Worm (Caenorhabditis elegans) whole organism, late embryonic: ENCODE measurements around the gene rpl-10.

Source experiments
- C08G9.2 ChIP-seq: sonication (generic microtip); optimal IDR thresholded peaks from 2 replicates; lab custom pipeline; 2016; ENCODE audit warnings: mild to moderate bottlenecking, missing genetic modification characterization, moderate library complexity, missing compliant biosample characterization
- C38D4.7 ChIP-seq: fragments of 200-800 bp; sonication (Bioruptor generic); optimal IDR thresholded peaks from 2 replicates; lab custom pipeline; 2018; ENCODE audit warnings: mild to moderate bottlenecking, missing genetic modification characterization, moderate library complexity, missing compliant biosample characterization
- K02D7.2 ChIP-seq: sonication (generic microtip); optimal IDR thresholded peaks from 2 replicates; lab custom pipeline; 2017; ENCODE audit warnings: mild to moderate bottlenecking, missing genetic modification characterization, missing compliant biosample characterization
- T23F11.4 ChIP-seq: fragments of 200-800 bp; sonication (Bioruptor generic); optimal IDR thresholded peaks from 2 replicates; lab custom pipeline; 2018; ENCODE audit warnings: mild to moderate bottlenecking, missing genetic modification characterization, missing compliant biosample characterization
- Y22D7AL.16 ChIP-seq: sonication (generic microtip); optimal IDR thresholded peaks from 2 replicates; lab custom pipeline; 2016; ENCODE audit warnings: missing genetic modification characterization, missing compliant biosample characterization
- ahr-1 ChIP-seq: sonication (generic microtip); optimal IDR thresholded peaks from 2 replicates; lab custom pipeline; 2016; ENCODE audit warnings: missing genetic modification characterization, missing compliant biosample characterization
- ceh-14 ChIP-seq: sonication (generic microtip); optimal IDR thresholded peaks from 2 replicates; lab custom pipeline; 2016; ENCODE audit warnings: missing genotype, missing genetic modification characterization, missing compliant biosample characterization
- ceh-18 ChIP-seq: sonication (generic microtip); optimal IDR thresholded peaks from 2 replicates; lab custom pipeline; 2016; ENCODE audit warnings: missing genetic modification characterization, missing compliant biosample characterization
- ceh-19 ChIP-seq: fragments of 200-800 bp; sonication (Bioruptor generic); optimal IDR thresholded peaks from 2 replicates; lab custom pipeline; 2018; ENCODE audit warnings: mild to moderate bottlenecking, missing genetic modification characterization, missing compliant biosample characterization
- ceh-2 ChIP-seq: sonication (generic microtip); optimal IDR thresholded peaks from 2 replicates; lab custom pipeline; 2016; ENCODE audit warnings: missing genotype, missing genetic modification characterization, missing compliant biosample characterization
- ceh-22 ChIP-seq: sonication (generic microtip); optimal IDR thresholded peaks from 2 replicates; lab custom pipeline; 2017; ENCODE audit warnings: missing biosample characterization, missing genetic modification characterization
- ceh-24 ChIP-seq: sonication (generic microtip); optimal IDR thresholded peaks from 2 replicates; lab custom pipeline; 2016; ENCODE audit warnings: mild to moderate bottlenecking, missing genetic modification characterization, missing compliant biosample characterization
- ceh-30 ChIP-seq: fragments of 150-350 bp; optimal IDR thresholded peaks from 2 replicates; lab custom pipeline; 2014; ENCODE audit warnings: missing biosample characterization, missing genetic modification characterization
- ceh-31 ChIP-seq: sonication (generic microtip); optimal IDR thresholded peaks from 2 replicates; lab custom pipeline; 2016; ENCODE audit warnings: missing genetic modification characterization, missing compliant biosample characterization
- ceh-45 ChIP-seq: fragments of 200-800 bp; sonication (Bioruptor generic); IDR thresholded peaks from 2 replicates; pipeline ENCODE4 v1.3.6; 2022; ENCODE audit warnings: missing genetic modification reagents, missing genetic modification characterization, missing compliant biosample characterization
- ceh-6 ChIP-seq: fragments of 200-800 bp; sonication (Bioruptor generic); optimal IDR thresholded peaks from 2 replicates; lab custom pipeline; 2018; ENCODE audit warnings: mild to moderate bottlenecking, missing genetic modification characterization, missing compliant biosample characterization
- ceh-9 ChIP-seq: sonication (generic microtip); optimal IDR thresholded peaks from 2 replicates; lab custom pipeline; 2016; ENCODE audit warnings: mild to moderate bottlenecking, missing genetic modification characterization, inconsistent platforms, missing compliant biosample characterization
- dmd-4 ChIP-seq: sonication (generic microtip); optimal IDR thresholded peaks from 2 replicates; lab custom pipeline; 2016; ENCODE audit warnings: borderline replicate concordance, missing genetic modification characterization, missing compliant biosample characterization
- elt-4 ChIP-seq: sonication (generic microtip); optimal IDR thresholded peaks from 2 replicates; lab custom pipeline; 2016; ENCODE audit warnings: missing genetic modification characterization, missing compliant biosample characterization
- ets-4 ChIP-seq: sonication (generic microtip); optimal IDR thresholded peaks from 2 replicates; lab custom pipeline; 2016; ENCODE audit warnings: missing genetic modification characterization, missing compliant biosample characterization
- eyg-1 ChIP-seq: sonication (generic microtip); optimal IDR thresholded peaks from 2 replicates; lab custom pipeline; 2016; ENCODE audit warnings: missing genotype, missing genetic modification characterization, missing compliant biosample characterization
- hlh-13 ChIP-seq: fragments of 200-800 bp; sonication (Bioruptor generic); optimal IDR thresholded peaks from 2 replicates; lab custom pipeline; 2018; ENCODE audit warnings: mild to moderate bottlenecking, missing genetic modification characterization, missing compliant biosample characterization
- hlh-15 ChIP-seq: sonication (generic microtip); optimal IDR thresholded peaks from 2 replicates; lab custom pipeline; 2016; ENCODE audit warnings: missing genetic modification characterization, missing compliant biosample characterization
- hlh-6 ChIP-seq: sonication (generic microtip); optimal IDR thresholded peaks from 2 replicates; lab custom pipeline; 2016; ENCODE audit warnings: missing genotype, missing genetic modification characterization, missing compliant biosample characterization
- hlh-8 ChIP-seq: sonication (generic microtip); optimal IDR thresholded peaks from 2 replicates; lab custom pipeline; 2016; ENCODE audit warnings: missing genotype, missing genetic modification characterization, missing compliant biosample characterization
- lin-11 ChIP-seq: fragments of 200-800 bp; sonication (Bioruptor generic); optimal IDR thresholded peaks from 2 replicates; lab custom pipeline; 2018; ENCODE audit warnings: mild to moderate bottlenecking, missing genetic modification characterization, missing compliant biosample characterization
- madf-2 ChIP-seq: sonication (generic microtip); optimal IDR thresholded peaks from 2 replicates; lab custom pipeline; 2017; ENCODE audit warnings: missing genetic modification characterization, missing compliant biosample characterization
- nhr-11 ChIP-seq: fragments of 150-350 bp; optimal IDR thresholded peaks from 2 replicates; lab custom pipeline; 2014; ENCODE audit warnings: missing biosample characterization, missing genetic modification characterization
- nhr-232 ChIP-seq: sonication (generic microtip); optimal IDR thresholded peaks from 2 replicates; lab custom pipeline; 2016; ENCODE audit warnings: missing genetic modification characterization, missing compliant biosample characterization
- odd-2 ChIP-seq: sonication (generic microtip); optimal IDR thresholded peaks from 2 replicates; lab custom pipeline; 2017; ENCODE audit warnings: antibody characterized with exemption, mild to moderate bottlenecking, missing genetic modification characterization, missing compliant biosample characterization
- pag-3 ChIP-seq: sonication (generic microtip); optimal IDR thresholded peaks from 2 replicates; lab custom pipeline; 2016; ENCODE audit warnings: missing compliant biosample characterization, missing genetic modification characterization, borderline replicate concordance
- pat-9 ChIP-seq: fragments of 200-800 bp; sonication (Bioruptor generic); optimal IDR thresholded peaks from 2 replicates; lab custom pipeline; 2018; ENCODE audit warnings: mild to moderate bottlenecking, missing genetic modification characterization, moderate library complexity, missing compliant biosample characterization
- pax-1 ChIP-seq: fragments of 150-350 bp; optimal IDR thresholded peaks from 2 replicates; lab custom pipeline; 2014; ENCODE audit warnings: missing biosample characterization, missing genetic modification characterization
- pha-2 ChIP-seq: sonication (generic microtip); optimal IDR thresholded peaks from 2 replicates; lab custom pipeline; 2017; ENCODE audit warnings: mild to moderate bottlenecking, missing genetic modification characterization, missing compliant biosample characterization
- pqm-1 ChIP-seq: sonication (generic microtip); optimal IDR thresholded peaks from 2 replicates; lab custom pipeline; 2016; ENCODE audit warnings: missing genetic modification characterization, missing compliant biosample characterization
- pros-1 ChIP-seq: fragments of 150-350 bp; optimal IDR thresholded peaks from 2 replicates; lab custom pipeline; 2014; ENCODE audit warnings: missing biosample characterization, missing genetic modification reagents, missing genetic modification characterization
- ref-2 ChIP-seq: sonication (generic microtip); optimal IDR thresholded peaks from 2 replicates; lab custom pipeline; 2016; ENCODE audit warnings: missing genetic modification characterization, missing compliant biosample characterization
- rnt-1 ChIP-seq: sonication (generic microtip); optimal IDR thresholded peaks from 2 replicates; lab custom pipeline; 2016; ENCODE audit warnings: missing genetic modification characterization, missing compliant biosample characterization
- sdc-2 ChIP-seq: sonication (generic microtip); optimal IDR thresholded peaks from 2 replicates; lab custom pipeline; 2016; ENCODE audit warnings: missing genotype, missing genetic modification characterization, missing compliant biosample characterization
- syd-9 ChIP-seq: sonication (generic microtip); optimal IDR thresholded peaks from 2 replicates; lab custom pipeline; 2016; ENCODE audit warnings: mild to moderate bottlenecking, missing genetic modification characterization, moderate library complexity, missing compliant biosample characterization
- tbx-2 ChIP-seq: sonication (generic microtip); optimal IDR thresholded peaks from 2 replicates; lab custom pipeline; 2016; ENCODE audit warnings: missing genetic modification characterization, missing compliant biosample characterization
- tbx-7 ChIP-seq: sonication (generic microtip); optimal IDR thresholded peaks from 2 replicates; lab custom pipeline; 2016; ENCODE audit warnings: missing genotype, missing genetic modification characterization, missing compliant biosample characterization
- ttx-3 ChIP-seq: sonication (generic microtip); optimal IDR thresholded peaks from 2 replicates; lab custom pipeline; 2016; ENCODE audit warnings: missing genetic modification reagents, missing genetic modification characterization, missing compliant biosample characterization
- unc-3 ChIP-seq, 2 experiments: fragments of 200-800 bp in 1 of 2; sonication (Bioruptor generic) in 1 of 2; sonication (generic microtip) in 1 of 2; conservative IDR thresholded peaks in 1 of 2; optimal IDR thresholded peaks in 1 of 2; 2 replicates each; pipeline versions ENCODE4 v1.3.6 to Lab custom; 2016 to 2022; ENCODE audit warnings: missing compliant biosample characterization in 2 of 2, missing genetic modification characterization in 2 of 2, missing genetic modification reagents in 1 of 2
- zip-5 ChIP-seq: sonication (generic microtip); optimal IDR thresholded peaks from 2 replicates; lab custom pipeline; 2016; ENCODE audit warnings: missing genetic modification characterization, missing compliant biosample characterization
- ztf-16 ChIP-seq: sonication (generic microtip); optimal IDR thresholded peaks from 2 replicates; lab custom pipeline; 2017; ENCODE audit warnings: missing genetic modification characterization, missing compliant biosample characterization

rpl-10 gene

DNA sequence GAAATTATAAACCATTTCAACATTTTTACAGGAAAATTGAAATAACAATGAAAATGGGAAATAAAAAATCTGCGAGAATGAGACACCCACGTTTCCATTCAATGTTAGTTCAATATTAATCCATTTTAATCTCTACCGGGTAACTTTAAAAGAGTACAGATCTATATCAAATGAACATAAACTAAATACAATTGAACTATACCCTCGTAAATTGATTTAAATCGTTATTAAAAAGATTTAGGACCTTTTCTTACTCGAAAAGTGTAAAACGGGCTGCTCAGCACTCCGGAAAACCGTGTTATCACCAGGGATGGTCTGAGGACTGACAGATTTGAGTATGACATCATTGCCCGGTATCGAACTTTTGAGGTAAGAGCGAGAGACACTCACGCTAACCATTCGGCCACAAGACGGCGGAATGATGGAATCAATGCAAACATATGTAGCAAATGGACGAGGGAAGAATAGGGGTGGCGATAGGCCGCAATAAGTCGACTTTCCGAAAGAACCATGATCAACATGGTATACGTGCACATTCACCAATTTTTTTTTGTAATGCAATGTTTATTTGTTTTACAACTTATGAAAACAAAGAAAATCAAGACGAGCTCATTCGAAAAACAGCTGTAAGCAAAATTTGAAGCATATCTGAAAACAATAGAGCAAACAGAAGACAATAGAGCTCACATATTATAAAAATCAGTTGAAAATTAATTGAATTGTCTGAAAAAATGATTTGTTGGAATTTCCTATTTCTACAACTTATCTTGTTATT is 36.6 kb upstream of the rpl-10 start, which contains the start of the genes chst-1 and C41C4.9 (continued):
- TF ChIP-seq ceh-31 (tag; lab: Kevin White, UChicago) (peak; percentile 84), syd-9 (tag; lab: Kevin White, UChicago) (peak; percentile 90), K02D7.2 (peak; percentile 89), pax-1 (tag; lab: Kevin White, UChicago) (no peak), eyg-1 (tag; lab: Kevin White, UChicago) (peak; percentile 93), ceh-24 (tag; lab: Kevin White, UChicago) (peak; percentile 69), C38D4.7 (GFP tag; lab: Kevin White, UChicago) (peak; percentile 88), hlh-15 (tag; lab: Kevin White, UChicago) (peak; percentile 88), zip-5 (tag; lab: Kevin White, UChicago) (peak; percentile 67), hlh-8 (peak; percentile 65), ets-4 (tag; lab: Kevin White, UChicago) (peak; percentile 77), T23F11.4 (peak; percentile 88), ttx-3 (tag; lab: Kevin White, UChicago) (peak; percentile 89), rnt-1 (tag; lab: Kevin White, UChicago) (peak; percentile 91), hlh-13 (peak; percentile 91), nhr-11 (tag; lab: Kevin White, UChicago) (no peak), unc-3 (GFP tag; conservative IDR thresholded peaks at IDR 0.05; lab: Robert Waterston, UW) (peak; percentile 91), unc-3 (tag; optimal IDR thresholded peaks at IDR 0.05; lab: Kevin White, UChicago) (peak; percentile 86), ztf-16 (tag; lab: Kevin White, UChicago) (peak; percentile 96), lin-11 (tag; lab: Kevin White, UChicago) (peak; percentile 88), elt-4 (tag; lab: Kevin White, UChicago) (peak; percentile 73), hlh-6 (tag; lab: Kevin White, UChicago) (peak; percentile 97), C08G9.2 (peak; percentile 80), dmd-4 (tag; lab: Kevin White, UChicago) (peak; percentile 86), ceh-19 (GFP tag; lab: Kevin White, UChicago) (peak; percentile 94), pros-1 (tag; lab: Kevin White, UChicago) (no peak), ceh-2 (tag; lab: Kevin White, UChicago) (peak; percentile 87), pat-9 (peak; percentile 94), pqm-1 (tag; lab: Kevin White, UChicago) (peak; percentile 84), sdc-2 (tag; lab: Kevin White, UChicago) (peak; percentile 86), ahr-1 (tag; lab: Kevin White, UChicago) (peak; percentile 91), tbx-7 (tag; lab: Kevin White, UChicago) (peak; percentile 55), ceh-18 (tag; lab: Kevin White, UChicago) (peak; percentile 88), ceh-30 (tag; lab: Kevin White, UChicago) (peak; percentile 73), ref-2 (tag; lab: Kevin White, UChicago) (no peak), Y22D7AL.16 (tag; lab: Kevin White, UChicago) (peak; percentile 88), ceh-14 (tag; lab: Kevin White, UChicago) (peak; percentile 88), nhr-232 (peak; percentile 89), ceh-6 (GFP tag; lab: Kevin White, UChicago) (peak; percentile 96), ceh-22 (tag; lab: Kevin White, UChicago) (peak; percentile 56), odd-2 (tag; lab: Kevin White, UChicago) (no peak), ceh-45 (GFP tag; lab: Robert Waterston, UW) (peak; percentile 79), ceh-9 (peak; percentile 89), pha-2 (tag; lab: Kevin White, UChicago) (peak; percentile 92), tbx-2 (tag; lab: Kevin White, UChicago) (peak; percentile 90), pag-3 (tag; lab: Kevin White, UChicago) (peak; percentile 84), madf-2 (tag; lab: Kevin White, UChicago) (peak; percentile 92)
